Worm (Caenorhabditis elegans): ENCODE measurements around the gene F58A6.1.

DNA sequence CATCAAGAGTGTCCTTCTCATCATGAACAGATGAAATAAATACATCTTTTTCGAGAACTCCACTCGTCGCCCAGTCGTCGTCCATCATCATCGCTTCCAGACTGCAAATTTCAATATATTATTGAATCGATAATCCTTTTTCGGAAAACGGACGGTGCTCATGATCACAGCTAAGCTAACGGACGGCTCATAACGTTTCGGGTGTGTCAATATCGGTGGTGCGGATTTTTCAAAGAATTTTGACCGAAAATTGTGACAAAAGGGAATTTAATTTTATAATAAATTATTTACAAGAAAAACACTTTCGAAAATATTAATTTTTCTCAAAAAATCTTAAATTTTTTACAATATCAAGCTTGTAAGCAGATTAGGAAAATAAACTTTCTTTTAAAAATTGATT is 44.8 kb downstream of the F58A6.1 start, which contains the start of gene crh-2:
- no peak for TF ChIP-seq lin-13 (tag; optimal IDR thresholded peaks at IDR 0.05)
- TF ChIP-seq unc-62 (GFP tag; optimal IDR thresholded peaks at IDR 0.05), result no peak
- TF ChIP-seq nhr-12 (tag; optimal IDR thresholded peaks at IDR 0.05), result no peak
- no peak for TF ChIP-seq unc-39 (tag; optimal IDR thresholded peaks at IDR 0.05)
- no peak for TF ChIP-seq nhr-28 (tag; optimal IDR thresholded peaks at IDR 0.05)
- TF ChIP-seq ztf-11 (tag; optimal IDR thresholded peaks at IDR 0.05), result no peak
- no peak for TF ChIP-seq snpc-4 (tag; optimal IDR thresholded peaks at IDR 0.05)
